Worm (Caenorhabditis elegans) whole organism, L1 larva: Measurements from ENCODE around the gene lys-6.

ENCODE experiments used
- C04F5.9 ChIP-seq: sonication (generic microtip); optimal IDR thresholded peaks from 2 replicates; lab custom pipeline; 2016; ENCODE audit warnings: missing genetic modification characterization, missing compliant biosample characterization
- C16A3.4 ChIP-seq: fragments of 150-350 bp; optimal IDR thresholded peaks from 2 replicates; lab custom pipeline; 2014; ENCODE audit warnings: missing biosample characterization, missing genetic modification characterization
- C34B4.2 ChIP-seq: sonication (generic microtip); optimal IDR thresholded peaks from 2 replicates; lab custom pipeline; 2017; ENCODE audit warnings: mild to moderate bottlenecking, missing genetic modification characterization, missing compliant biosample characterization
- Y116A8C.19 ChIP-seq: sonication (generic microtip); optimal IDR thresholded peaks from 2 replicates; lab custom pipeline; 2016; ENCODE audit warnings: missing compliant biosample characterization, missing genetic modification characterization, borderline replicate concordance
- aha-1 ChIP-seq: fragments of 150-350 bp; optimal IDR thresholded peaks from 2 replicates; lab custom pipeline; 2014; ENCODE audit warnings: missing biosample characterization, missing genetic modification characterization
- ama-1 ChIP-seq: fragments of 150-350 bp; optimal IDR thresholded peaks from 2 replicates; lab custom pipeline; 2014
- blmp-1 ChIP-seq: fragments of 150-350 bp; optimal IDR thresholded peaks from 2 replicates; lab custom pipeline; 2014; ENCODE audit warnings: missing biosample characterization, missing genetic modification characterization
- ceh-82 ChIP-seq, 3 experiments: fragments of 150-350 bp in 1 of 3; sonication (generic microtip) in 2 of 3; optimal IDR thresholded peaks; 2 replicates each; lab custom pipeline; 2014 to 2017; ENCODE audit warnings: missing biosample characterization in 3 of 3, missing genetic modification characterization in 3 of 3
- ceh-88 ChIP-seq: fragments of 200-800 bp; sonication (Bioruptor generic); IDR thresholded peaks from 2 replicates; pipeline ENCODE4 v1.3.6; 2022; ENCODE audit warnings: missing genetic modification characterization, missing compliant biosample characterization
- ces-1 ChIP-seq: fragments of 150-350 bp; optimal IDR thresholded peaks from 2 replicates; lab custom pipeline; 2014; ENCODE audit warnings: missing biosample characterization, missing genetic modification reagents, missing genetic modification characterization
- dpl-1 ChIP-seq, 3 experiments: fragments of 150-350 bp in 2 of 3; sonication (generic microtip) in 1 of 3; optimal IDR thresholded peaks; 2 replicates each; lab custom pipeline; 2014 to 2017; ENCODE audit warnings: missing biosample characterization in 3 of 3, missing genetic modification characterization in 3 of 3, missing genetic modification reagents in 3 of 3
- dsc-1 ChIP-seq: sonication (generic microtip); optimal IDR thresholded peaks from 2 replicates; lab custom pipeline; 2016; ENCODE audit warnings: mild to moderate bottlenecking, missing genetic modification characterization, missing compliant biosample characterization
- efl-1 ChIP-seq, 4 experiments: fragments of 150-350 bp; optimal IDR thresholded peaks in 3 of 4; peaks in 1 of 4; 1 replicate in 1 of 4; 2 replicates in 3 of 4; lab custom pipeline; 2014; ENCODE audit warnings: missing biosample characterization in 2 of 4, missing genetic modification characterization in 2 of 4, missing genetic modification reagents in 2 of 4
- egl-13 ChIP-seq: sonication (generic microtip); optimal IDR thresholded peaks from 2 replicates; lab custom pipeline; 2016; ENCODE audit warnings: missing genotype, missing genetic modification reagents, missing genetic modification characterization, missing compliant biosample characterization
- fkh-8 ChIP-seq: sonication (generic microtip); optimal IDR thresholded peaks from 2 replicates; lab custom pipeline; 2016; ENCODE audit warnings: mild to moderate bottlenecking, missing genetic modification characterization, missing compliant biosample characterization
- fos-1 ChIP-seq: fragments of 150-350 bp; optimal IDR thresholded peaks from 2 replicates; lab custom pipeline; 2014; ENCODE audit warnings: missing biosample characterization, missing genetic modification characterization
- grh-1 ChIP-seq: fragments of 200-800 bp; sonication (Bioruptor generic); IDR thresholded peaks from 2 replicates; pipeline ENCODE4 v1.3.6; 2022; ENCODE audit warnings: missing genetic modification reagents, missing genetic modification characterization, missing compliant biosample characterization
- hpl-2 ChIP-seq: fragments of 150-350 bp; optimal IDR thresholded peaks from 2 replicates; lab custom pipeline; 2014; ENCODE audit warnings: missing biosample characterization, missing genetic modification reagents, missing genetic modification characterization
- irx-1 ChIP-seq: sonication (generic microtip); optimal IDR thresholded peaks from 2 replicates; lab custom pipeline; 2016; ENCODE audit warnings: missing genetic modification characterization, missing compliant biosample characterization
- isw-1 ChIP-seq: fragments of 200-800 bp; sonication (Bioruptor generic); IDR thresholded peaks from 2 replicates; pipeline ENCODE4 v1.3.6; 2022; ENCODE audit warnings: missing genetic modification characterization, missing compliant biosample characterization
- jun-1 ChIP-seq: fragments of 150-350 bp; optimal IDR thresholded peaks from 2 replicates; lab custom pipeline; 2014; ENCODE audit warnings: missing biosample characterization, missing genetic modification reagents, missing genetic modification characterization
- lin-13 ChIP-seq: fragments of 150-350 bp; optimal IDR thresholded peaks from 2 replicates; lab custom pipeline; 2014; ENCODE audit warnings: missing biosample characterization, missing genetic modification reagents, missing genetic modification characterization
- lin-35 ChIP-seq, 2 experiments: fragments of 150-350 bp; optimal IDR thresholded peaks; 2 replicates each; lab custom pipeline; 2014; ENCODE audit warnings: missing biosample characterization in 2 of 2, missing genetic modification characterization in 2 of 2, missing genetic modification reagents in 2 of 2
- lir-3 ChIP-seq: sonication (generic microtip); optimal IDR thresholded peaks from 2 replicates; lab custom pipeline; 2016; ENCODE audit warnings: mild to moderate bottlenecking, missing genetic modification characterization, moderate library complexity, missing compliant biosample characterization; ENCODE audit not compliant: poor library complexity
- lsy-2 ChIP-seq, 2 experiments: fragments of 150-350 bp; optimal IDR thresholded peaks; 2 replicates each; lab custom pipeline; 2014; ENCODE audit warnings: missing biosample characterization in 2 of 2, missing genetic modification characterization in 2 of 2
- mab-9 ChIP-seq: fragments of 200-800 bp; sonication (Bioruptor generic); IDR thresholded peaks from 2 replicates; pipeline ENCODE4 v1.3.6; 2022; ENCODE audit warnings: missing genetic modification reagents, missing genetic modification characterization, missing compliant biosample characterization
- mef-2 ChIP-seq: fragments of 150-350 bp; optimal IDR thresholded peaks from 2 replicates; lab custom pipeline; 2014; ENCODE audit warnings: missing biosample characterization, missing genetic modification characterization
- mep-1 ChIP-seq: fragments of 150-350 bp; optimal IDR thresholded peaks from 2 replicates; lab custom pipeline; 2014; ENCODE audit warnings: missing biosample characterization, missing genetic modification characterization
- nhr-11 ChIP-seq: fragments of 150-350 bp; optimal IDR thresholded peaks from 2 replicates; lab custom pipeline; 2014; ENCODE audit warnings: missing biosample characterization, missing genetic modification characterization
- nhr-12 ChIP-seq: sonication (generic microtip); optimal IDR thresholded peaks from 2 replicates; lab custom pipeline; 2017; ENCODE audit warnings: missing biosample characterization, missing genetic modification characterization
- nhr-20 ChIP-seq: sonication (generic microtip); optimal IDR thresholded peaks from 2 replicates; lab custom pipeline; 2016; ENCODE audit warnings: mild to moderate bottlenecking, missing genetic modification characterization, missing compliant biosample characterization
- nhr-237 ChIP-seq: fragments of 150-350 bp; optimal IDR thresholded peaks from 2 replicates; lab custom pipeline; 2014; ENCODE audit warnings: missing biosample characterization, missing genetic modification characterization
- nhr-28 ChIP-seq: fragments of 150-350 bp; optimal IDR thresholded peaks from 2 replicates; lab custom pipeline; 2014; ENCODE audit warnings: missing biosample characterization, missing genetic modification characterization
- nhr-47 ChIP-seq: sonication (generic microtip); optimal IDR thresholded peaks from 2 replicates; lab custom pipeline; 2016; ENCODE audit warnings: mild to moderate bottlenecking, missing genetic modification characterization, moderate library complexity, missing compliant biosample characterization
- nhr-84 ChIP-seq: sonication (generic microtip); optimal IDR thresholded peaks from 2 replicates; lab custom pipeline; 2017; ENCODE audit warnings: missing biosample characterization, missing genetic modification characterization
- nhr-85 ChIP-seq: sonication (generic microtip); peaks from one replicate; lab custom pipeline; 2016; ENCODE audit warnings: missing genetic modification characterization, inconsistent platforms, missing compliant biosample characterization
- nhr-90 ChIP-seq: sonication (generic microtip); optimal IDR thresholded peaks from 2 replicates; lab custom pipeline; 2016; ENCODE audit warnings: mild to moderate bottlenecking, missing genetic modification characterization, missing compliant biosample characterization; ENCODE audit not compliant: poor library complexity
- pax-3 ChIP-seq: fragments of 200-800 bp; sonication (Bioruptor generic); optimal IDR thresholded peaks from 2 replicates; lab custom pipeline; 2018; ENCODE audit warnings: mild to moderate bottlenecking, missing genetic modification characterization, moderate library complexity, missing compliant biosample characterization
- pqm-1 ChIP-seq: sonication (generic microtip); optimal IDR thresholded peaks from 3 replicates; lab custom pipeline; 2017; ENCODE audit warnings: missing biosample characterization, missing genetic modification characterization
- skn-1 ChIP-seq: fragments of 150-350 bp; optimal IDR thresholded peaks from 2 replicates; lab custom pipeline; 2014; ENCODE audit warnings: missing biosample characterization, missing genetic modification characterization
- snpc-4 ChIP-seq: fragments of 150-350 bp; optimal IDR thresholded peaks from 2 replicates; lab custom pipeline; 2014; ENCODE audit warnings: missing biosample characterization, missing genetic modification characterization
- snu-23 ChIP-seq: sonication (generic microtip); optimal IDR thresholded peaks from 2 replicates; lab custom pipeline; 2016; ENCODE audit warnings: missing genetic modification characterization, missing compliant biosample characterization
- sox-4 ChIP-seq: sonication (generic microtip); optimal IDR thresholded peaks from 2 replicates; lab custom pipeline; 2016; ENCODE audit warnings: missing genetic modification characterization, missing compliant biosample characterization
- sup-37 ChIP-seq: fragments of 200-800 bp; sonication (Bioruptor generic); optimal IDR thresholded peaks from 2 replicates; lab custom pipeline; 2018; ENCODE audit warnings: mild to moderate bottlenecking, missing genetic modification characterization, missing compliant biosample characterization
- tbx-2 ChIP-seq: sonication (generic microtip); optimal IDR thresholded peaks from 2 replicates; lab custom pipeline; 2016; ENCODE audit warnings: missing genetic modification characterization, missing compliant biosample characterization
- unc-130 ChIP-seq: fragments of 150-350 bp; optimal IDR thresholded peaks from 2 replicates; lab custom pipeline; 2017; ENCODE audit warnings: missing biosample characterization, missing genetic modification characterization, inconsistent platforms
- unc-30 ChIP-seq: sonication (generic microtip); optimal IDR thresholded peaks from 2 replicates; lab custom pipeline; 2017; ENCODE audit warnings: missing biosample characterization, missing genetic modification characterization
- unc-62 ChIP-seq: fragments of 150-350 bp; optimal IDR thresholded peaks from 2 replicates; lab custom pipeline; 2014; ENCODE audit warnings: missing biosample characterization, missing genetic modification reagents, missing genetic modification characterization
- unc-86 ChIP-seq: sonication (generic microtip); optimal IDR thresholded peaks from 2 replicates; lab custom pipeline; 2016; ENCODE audit warnings: missing genetic modification characterization, missing compliant biosample characterization
- xbp-1 ChIP-seq: sonication (generic microtip); optimal IDR thresholded peaks from 2 replicates; lab custom pipeline; 2016; ENCODE audit warnings: missing genetic modification characterization, missing compliant biosample characterization
- zip-4 ChIP-seq: fragments of 200-800 bp; sonication (Bioruptor generic); optimal IDR thresholded peaks from 2 replicates; lab custom pipeline; 2018; ENCODE audit warnings: mild to moderate bottlenecking, missing genetic modification characterization, moderate library complexity, missing compliant biosample characterization
- ztf-4 ChIP-seq: fragments of 150-350 bp; optimal IDR thresholded peaks from 2 replicates; lab custom pipeline; 2014; ENCODE audit warnings: missing biosample characterization, missing genetic modification characterization

The lys-6 gene

ce11 chrIV:11593415-11594190 lies 34.1 kb downstream of the lys-6 start, which contains the start of gene F40F11.3 (continued):
- TF ChIP-seq snpc-4 (peak; percentile 56), mep-1 (tag; lab: Kevin White, UChicago) (peak; percentile 86), nhr-20 (tag; lab: Kevin White, UChicago) (peak; percentile 84), lir-3 (peak; percentile 83), aha-1 (tag; lab: Kevin White, UChicago) (no peak), C16A3.4 (tag; lab: Kevin White, UChicago) (peak; percentile 89), jun-1 (tag; lab: Kevin White, UChicago) (peak; percentile 90), nhr-84 (tag; lab: Kevin White, UChicago) (no peak), zip-4 (GFP tag; lab: Kevin White, UChicago) (peak; percentile 33), nhr-47 (peak; percentile 87), fkh-8 (peak; percentile 86), sup-37 (GFP tag; lab: Kevin White, UChicago) (no peak), fos-1 (tag; lab: Kevin White, UChicago) (peak; percentile 86), lsy-2 (tag; optimal IDR thresholded peaks at IDR 0.05; lab: Kevin White, UChicago) (peak; percentile 84 to 90), efl-1 (optimal IDR thresholded peaks at IDR 0.05; lab: Kevin White, UChicago) (peak; percentile 83 to 93), efl-1 (GFP tag; optimal IDR thresholded peaks at IDR 0.05 in 1 of 2; lab: Kevin White, UChicago) (peak; percentile 45 to 97), snu-23 (peak; percentile 96), ceh-88 (GFP tag; lab: Robert Waterston, UW) (peak; percentile 63; the same call in 1 of the 2 replicates), blmp-1 (tag; lab: Kevin White, UChicago) (peak; percentile 62), unc-86 (tag; lab: Kevin White, UChicago) (peak; percentile 67), pqm-1 (peak; percentile 33), xbp-1 (tag; lab: Kevin White, UChicago) (peak; percentile 74), isw-1 (GFP tag; lab: Robert Waterston, UW) (peak; percentile 77), mef-2 (tag; lab: Kevin White, UChicago) (peak; percentile 6), ceh-82 (tag; optimal IDR thresholded peaks at IDR 0.05; lab: Kevin White, UChicago) (peak; percentile 65 to 91 (median 78)), pax-3 (tag; lab: Kevin White, UChicago) (peak; percentile 73), nhr-85 (tag; lab: Kevin White, UChicago) (peak; percentile 94), nhr-90 (peak; percentile 78), sox-4 (tag; lab: Kevin White, UChicago) (peak; percentile 66), nhr-12 (tag; lab: Kevin White, UChicago) (no peak), C34B4.2 (tag; lab: Kevin White, UChicago) (no peak), grh-1 (GFP tag; lab: Robert Waterston, UW) (peak; percentile 46), hpl-2 (GFP tag; lab: Kevin White, UChicago) (no peak), ztf-4 (tag; lab: Kevin White, UChicago) (peak; percentile 96), unc-62 (GFP tag; lab: Kevin White, UChicago) (peak; percentile 1), ces-1 (GFP tag; lab: Kevin White, UChicago) (peak; percentile 37), Y116A8C.19 (tag; lab: Kevin White, UChicago) (no peak), dsc-1 (tag; lab: Kevin White, UChicago) (peak; percentile 93), unc-30 (tag; lab: Kevin White, UChicago) (no peak), egl-13 (tag; lab: Kevin White, UChicago) (peak; percentile 83), mab-9 (GFP tag; lab: Robert Waterston, UW) (0 out of 2 replicates have a peak, but pooled peaks have one; percentile 30), irx-1 (tag; lab: Kevin White, UChicago) (peak; percentile 34), nhr-28 (no peak), nhr-11 (tag; lab: Kevin White, UChicago) (peak; percentile 50), dpl-1 (GFP tag; optimal IDR thresholded peaks at IDR 0.05; lab: Kevin White, UChicago) (peak; percentile 51 to 60 (median 57)), lin-13 (GFP tag; lab: Kevin White, UChicago) (peak; percentile 68), skn-1 (tag; lab: Kevin White, UChicago) (peak; percentile 67), unc-130 (peak; percentile 89), lin-35 (GFP tag; optimal IDR thresholded peaks at IDR 0.05; lab: Kevin White, UChicago) (peak; percentile 77 to 84), tbx-2 (tag; lab: Kevin White, UChicago) (peak; percentile 87), nhr-237 (peak; percentile 85), C04F5.9 (tag; lab: Kevin White, UChicago) (peak; percentile 61), ama-1 (peak; percentile 83)
